Fruit fly (Drosophila melanogaster) Kc167 (cell line): ENCODE data around the gene CG4962.

Experiments
- Myc ChIP-seq: fragments of >200 bp; optimal IDR thresholded peaks from 2 replicates; lab custom pipeline; 2017; ENCODE audit warnings: missing external identifiers
- Sin3A ChIP-seq: fragments of >200 bp; optimal IDR thresholded peaks from 2 replicates; lab custom pipeline; 2018; ENCODE audit warnings: missing external identifiers
- h ChIP-seq: fragments of >200 bp; optimal IDR thresholded peaks from 3 replicates; lab custom pipeline; 2018; ENCODE audit warnings: missing external identifiers
- insv ChIP-seq: fragments of >200 bp; optimal IDR thresholded peaks from 3 replicates; lab custom pipeline; 2018; ENCODE audit warnings: missing external identifiers
- psq ChIP-seq: fragments of >200 bp; optimal IDR thresholded peaks from 2 replicates; lab custom pipeline; 2017; ENCODE audit warnings: missing external identifiers
- ttk ChIP-seq: sonication (Bioruptor generic); optimal IDR thresholded peaks from 2 replicates; lab custom pipeline; 2017; ENCODE audit warnings: missing external identifiers

The CG4962 gene

DNA sequence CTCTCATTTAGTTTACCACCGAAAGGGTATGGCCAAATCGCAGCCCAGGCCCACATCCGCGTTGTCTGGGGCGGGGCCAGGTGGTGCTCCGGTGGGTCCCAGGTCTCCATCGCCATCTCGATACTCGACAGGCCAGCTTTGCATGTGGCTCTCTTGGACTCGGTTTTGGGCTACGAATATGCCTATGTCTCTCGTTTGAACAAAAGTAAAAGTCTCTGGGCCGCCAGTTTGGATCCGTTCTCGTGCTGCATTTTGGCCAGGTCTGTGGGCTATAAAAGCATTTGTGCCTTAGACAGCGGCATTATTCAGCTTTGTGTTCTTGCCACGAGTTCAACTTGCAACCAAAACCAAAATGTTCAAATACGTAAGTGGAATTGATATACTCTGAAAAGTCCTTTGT, 18.2 kb downstream of the CG4962 start, which contains the start of gene CG13065:
Gene CG13065 (plus strand): TSS at position 301 of the 400 bp plus-strand sequence.
- no peak for TF ChIP-seq h (lab: Kevin White, UChicago)
- TF ChIP-seq ttk (lab: Kevin White, UChicago): no peak
- TF ChIP-seq Sin3A (lab: Kevin White, UChicago): no peak
- no peak for TF ChIP-seq insv (lab: Kevin White, UChicago)
- TF ChIP-seq Myc (lab: Kevin White, UChicago): no peak
- TF ChIP-seq psq (lab: Kevin White, UChicago): no peak

DNA sequence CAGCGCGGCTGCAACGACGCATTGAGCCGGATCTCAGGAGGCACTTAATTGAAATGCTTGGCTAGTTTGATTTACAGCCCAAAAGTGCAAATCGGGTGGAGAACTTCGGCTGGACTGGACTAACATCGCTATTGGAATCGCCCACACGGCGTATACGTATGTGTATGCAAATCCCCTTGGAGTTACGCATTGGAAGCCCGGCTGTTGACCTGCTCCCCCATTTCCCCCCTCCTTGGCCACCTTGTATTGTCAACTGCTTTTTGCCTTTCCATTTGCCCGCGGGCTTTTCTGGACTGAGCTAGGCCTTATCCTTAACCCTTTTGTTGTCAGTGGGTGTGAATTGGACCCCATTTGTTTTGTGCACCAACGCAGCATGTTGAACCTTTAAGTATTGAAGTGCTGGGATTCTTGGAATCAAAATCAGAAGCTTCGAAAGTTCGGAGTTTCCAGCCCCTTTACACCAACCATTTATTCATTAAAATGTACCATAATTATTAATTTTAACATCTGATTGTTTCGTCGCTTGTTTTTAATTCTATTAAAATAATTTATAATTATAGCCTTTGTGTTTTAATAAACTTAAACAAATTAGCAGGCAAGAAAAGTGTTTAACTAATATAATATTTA, 19.8 kb downstream of the CG4962 start:
- TF ChIP-seq Sin3A (lab: Kevin White, UChicago): no peak

DNA sequence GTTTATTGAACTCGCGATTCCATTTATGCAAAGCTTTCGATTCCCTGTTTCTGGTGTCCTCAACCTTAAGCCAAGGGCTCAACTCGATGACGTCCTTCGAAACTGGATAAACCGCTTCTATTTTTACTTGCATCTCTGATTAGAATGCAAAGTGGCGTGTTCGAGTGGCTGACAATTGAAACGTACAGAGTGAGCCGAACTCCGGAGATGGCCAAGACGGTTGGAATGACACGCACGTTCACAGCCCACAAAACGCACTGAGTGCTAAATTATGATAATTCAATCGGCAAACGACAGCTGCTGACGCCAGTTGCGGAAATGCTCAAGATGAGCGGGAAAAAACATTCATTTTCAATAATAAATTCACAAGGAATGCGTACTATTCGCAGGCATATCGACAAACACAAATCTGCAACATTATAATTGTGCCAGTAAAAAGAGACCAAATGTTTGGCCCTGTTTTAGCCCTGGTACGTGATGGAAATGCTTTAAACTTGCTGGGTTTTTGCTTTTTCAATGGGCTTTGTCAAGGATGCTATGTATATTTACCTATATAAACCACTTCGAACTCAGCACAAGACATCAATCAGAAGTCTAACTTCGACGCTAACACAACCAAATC, 22.9 kb downstream of the CG4962 start, which contains the start of gene CG13066:
Gene CG13066 (plus strand): TSS at position 572 of the 622 bp plus-strand sequence.
- TF ChIP-seq Myc (lab: Kevin White, UChicago): no peak
- no peak for TF ChIP-seq h (lab: Kevin White, UChicago)
- TF ChIP-seq Sin3A (lab: Kevin White, UChicago): no peak
- TF ChIP-seq insv (lab: Kevin White, UChicago): no peak
- no peak for TF ChIP-seq psq (lab: Kevin White, UChicago)

DNA sequence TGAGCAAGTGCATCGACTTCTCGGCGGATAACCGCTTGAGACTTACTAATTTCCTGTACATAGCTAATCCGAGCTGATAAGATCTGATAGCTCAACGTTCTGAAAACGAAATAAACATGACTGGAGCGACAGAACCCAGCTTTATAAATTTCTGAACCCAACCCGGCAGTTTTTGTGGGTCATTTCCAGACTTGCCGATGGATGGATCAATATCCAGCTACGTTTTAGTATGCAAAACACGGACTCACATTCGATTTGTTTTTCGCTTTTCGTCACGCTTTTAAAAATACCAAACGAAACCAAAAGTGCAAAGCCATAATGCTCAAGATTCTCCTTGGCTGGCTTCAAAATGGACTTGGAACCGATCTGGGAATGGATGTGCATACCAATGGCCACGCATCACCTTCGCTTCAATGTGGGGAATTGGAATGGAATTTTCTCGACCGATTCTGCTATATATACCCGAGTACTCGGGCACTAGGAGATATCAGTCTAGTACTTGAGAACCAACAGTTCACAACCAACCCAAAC, 24.5 kb downstream of the CG4962 start, which contains the start of the genes CG34248 and CG13067:
Gene CG34248 (minus strand): TSS at position 101 of the 531 bp plus-strand sequence.
Gene CG13067 (plus strand): TSS at position 481 of the 531 bp plus-strand sequence.
- no peak for TF ChIP-seq Sin3A (lab: Kevin White, UChicago)
- TF ChIP-seq h (lab: Kevin White, UChicago): no peak
- TF ChIP-seq insv (lab: Kevin White, UChicago): no peak
- no peak for TF ChIP-seq Myc (lab: Kevin White, UChicago)
- TF ChIP-seq ttk (lab: Kevin White, UChicago): no peak
- TF ChIP-seq psq (lab: Kevin White, UChicago): no peak

DNA sequence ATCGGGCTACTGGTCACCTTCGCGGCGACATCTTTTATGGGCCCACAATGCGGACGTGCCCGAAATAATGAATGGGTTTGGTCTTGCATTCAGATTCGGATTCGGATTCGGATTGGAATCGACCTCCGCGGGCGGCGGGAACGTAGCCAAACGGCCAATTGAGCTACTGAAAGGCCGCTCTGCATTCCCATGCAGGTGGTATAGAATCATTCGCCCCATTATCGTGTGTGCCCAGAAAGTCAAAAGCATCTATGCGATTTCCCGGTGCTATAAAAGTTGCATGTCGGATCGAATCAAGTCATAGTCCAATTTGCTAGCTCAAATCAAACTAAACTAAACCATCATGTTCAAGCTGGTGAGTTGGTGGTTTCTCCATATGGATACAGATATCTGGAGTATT, 26.3 kb downstream of the CG4962 start, which contains the start of gene CG13068:
Gene CG13068 (plus strand): TSS at position 301 of the 400 bp plus-strand sequence.
- TF ChIP-seq h (lab: Kevin White, UChicago) (no peak), insv (lab: Kevin White, UChicago) (no peak), psq (lab: Kevin White, UChicago) (no peak), ttk (lab: Kevin White, UChicago) (no peak), Sin3A (lab: Kevin White, UChicago) (no peak), Myc (lab: Kevin White, UChicago) (no peak)

DNA sequence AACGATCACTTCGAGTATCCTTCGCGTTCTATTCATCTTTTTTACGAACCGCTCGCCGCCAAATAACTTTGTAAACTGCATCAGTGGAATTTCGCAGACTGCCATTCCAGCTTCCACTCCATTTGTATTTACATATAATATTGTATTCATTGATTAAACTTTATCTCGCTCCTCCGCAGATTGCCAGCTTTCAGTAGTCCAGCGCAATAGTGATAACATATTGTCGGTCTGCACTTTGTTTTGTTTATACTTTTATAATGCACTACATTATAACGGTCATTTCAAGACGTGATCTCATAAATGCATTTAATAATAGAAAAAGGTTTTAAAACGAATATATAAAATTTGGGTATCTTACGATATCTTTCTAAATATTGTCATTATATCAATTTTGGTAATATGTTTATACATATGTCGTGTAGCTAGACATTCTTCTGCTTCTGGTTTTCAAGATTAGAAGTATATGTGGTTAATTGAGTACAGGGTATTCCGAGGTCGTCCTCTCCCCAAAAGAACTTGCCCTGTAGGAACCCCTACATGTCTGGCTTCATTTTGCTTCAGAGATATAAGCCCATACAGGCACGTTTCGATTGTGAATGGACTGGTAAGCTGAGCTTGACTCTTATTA, 27.1 kb downstream of the CG4962 start, which contains the start of gene CG4950:
Gene CG4950 (minus strand): TSS at position 51 of the 628 bp plus-strand sequence.
- TF ChIP-seq Sin3A (lab: Kevin White, UChicago) (no peak), insv (lab: Kevin White, UChicago) (no peak), psq (lab: Kevin White, UChicago) (no peak), ttk (lab: Kevin White, UChicago) (no peak), Myc (lab: Kevin White, UChicago) (no peak), h (lab: Kevin White, UChicago) (no peak)

DNA sequence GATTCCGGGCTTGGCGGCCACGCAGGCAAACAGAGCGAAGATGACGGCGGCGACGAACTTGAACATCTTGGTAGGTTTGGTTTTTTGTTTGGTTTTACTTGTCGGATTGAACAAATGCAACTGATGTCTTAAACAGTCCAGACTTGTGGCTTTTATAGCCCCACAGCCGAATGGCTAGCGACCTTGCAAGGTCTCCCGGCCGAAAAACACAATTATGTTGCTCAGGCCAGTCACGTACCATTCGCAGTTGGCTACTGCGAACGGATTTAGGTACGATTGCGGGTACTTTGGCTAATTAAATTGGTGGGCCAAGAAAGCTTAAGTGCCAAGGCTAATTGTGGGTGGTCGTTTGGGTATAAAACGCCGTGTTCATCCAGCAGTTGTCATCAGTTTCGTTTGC, 30.3 kb downstream of the CG4962 start, which contains the start of the genes CG13051 and CG13069:
Gene CG13051 (minus strand): TSS at position 101 of the 400 bp plus-strand sequence.
Gene CG13069 (plus strand): TSS at position 386 of the 400 bp plus-strand sequence.
- no peak for TF ChIP-seq insv (lab: Kevin White, UChicago)

DNA sequence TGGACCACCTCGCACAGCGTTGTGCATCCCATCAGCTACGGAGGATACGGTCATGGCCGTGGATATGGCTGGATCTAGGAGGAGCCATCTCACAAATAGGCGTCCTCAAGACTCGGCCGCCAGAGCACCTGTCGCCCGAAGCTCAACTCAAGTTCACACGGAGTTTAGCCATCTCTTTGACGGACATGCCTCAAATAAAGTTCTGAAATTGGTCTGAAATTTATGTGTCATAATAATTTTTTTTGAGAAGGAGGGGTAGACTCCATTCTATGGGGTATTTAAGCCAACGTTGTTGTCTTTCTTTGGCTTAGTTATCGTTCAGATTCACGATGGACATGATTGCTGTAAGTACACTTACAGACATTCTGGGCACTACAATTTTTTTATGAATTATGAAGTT, 32.3 kb downstream of the CG4962 start, which contains the start of gene CG13070:
Gene CG13070 (plus strand): TSS at position 301 of the 400 bp plus-strand sequence.
- no peak for TF ChIP-seq ttk (lab: Kevin White, UChicago)
- TF ChIP-seq h (lab: Kevin White, UChicago): no peak

DNA sequence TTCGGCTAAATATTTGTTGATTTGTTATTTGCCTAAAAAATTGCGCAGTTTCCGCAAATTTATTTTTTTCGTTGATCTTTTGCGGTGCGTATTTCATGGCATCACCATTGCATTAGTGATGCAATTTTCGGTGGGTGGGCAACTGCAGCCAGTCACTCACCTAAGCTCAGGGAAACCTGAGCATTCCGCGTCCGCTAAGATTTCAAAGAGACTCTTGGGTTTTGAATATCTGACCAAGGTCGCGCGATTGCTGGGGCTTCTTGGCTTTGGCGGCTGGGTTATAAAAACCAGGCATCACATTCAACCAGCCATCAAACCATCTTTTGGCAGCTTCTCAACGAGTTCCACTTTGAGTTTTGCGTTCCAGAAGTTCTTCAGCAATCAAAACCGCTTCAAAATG, 32.9 kb downstream of the CG4962 start, which contains the start of gene CG13071:
Gene CG13071 (plus strand): TSS at position 301 of the 400 bp plus-strand sequence.
- TF ChIP-seq psq (lab: Kevin White, UChicago): no peak

DNA sequence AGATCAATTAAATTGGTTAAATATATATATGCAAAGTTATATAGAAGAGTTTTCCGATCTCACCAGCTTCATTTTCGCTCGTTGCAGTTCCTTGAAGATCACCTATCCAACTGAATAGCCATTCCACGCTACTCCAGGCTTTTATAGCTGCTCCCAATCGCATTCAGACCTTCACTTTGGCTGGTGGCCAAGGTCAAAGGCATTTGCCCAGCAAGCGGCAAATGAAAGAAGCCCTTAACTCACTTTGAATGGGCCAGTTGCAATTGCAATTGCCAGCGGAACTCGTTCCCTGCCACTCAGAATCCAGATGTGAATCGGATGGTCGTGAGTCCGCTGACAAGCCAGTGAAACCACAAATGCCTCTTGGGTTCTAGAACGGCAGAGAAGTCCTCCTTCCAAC, 33.8 kb downstream of the CG4962 start, which contains the start of gene CG34247:
Gene CG34247 (minus strand): TSS at position 101 of the 400 bp plus-strand sequence.
- TF ChIP-seq insv (lab: Kevin White, UChicago) (no peak), Myc (lab: Kevin White, UChicago) (no peak)

DNA sequence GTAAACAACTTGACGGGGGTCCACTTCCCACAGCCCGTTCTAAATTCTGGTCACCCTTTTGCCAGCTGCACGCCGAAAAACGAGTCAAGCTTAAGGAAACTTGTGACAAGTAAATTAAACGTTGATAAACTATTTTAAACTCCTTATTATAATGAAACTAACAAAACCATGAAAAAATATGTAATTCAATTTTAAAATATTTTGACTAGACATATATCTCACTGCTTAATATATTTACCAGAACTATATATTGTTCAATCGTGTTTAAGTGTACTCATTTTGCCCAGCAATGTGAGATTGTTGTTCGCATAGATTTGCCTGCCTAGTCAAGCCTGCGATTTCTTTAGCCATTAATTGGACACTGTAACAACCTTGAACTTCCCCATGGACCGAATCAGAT, 35.8 kb downstream of the CG4962 start, which contains the start of gene CG13053:
Gene CG13053 (minus strand): TSS at position 171 of the 400 bp plus-strand sequence.
- TF ChIP-seq psq (lab: Kevin White, UChicago) (no peak), Myc (lab: Kevin White, UChicago) (no peak), ttk (lab: Kevin White, UChicago) (no peak), h (lab: Kevin White, UChicago) (no peak), Sin3A (lab: Kevin White, UChicago) (no peak), insv (lab: Kevin White, UChicago) (no peak)
